Fruit fly (Drosophila melanogaster) whole organism, embryonic: ENCODE data around the gene woc.
A peak's percentile ranks its signal among the peaks of the same experiment; 100 is the strongest.

Experiments used
- Asciz ChIP-seq: fragments of 200-800 bp; sonication (Bioruptor generic); optimal IDR thresholded peaks from 2 replicates; lab custom pipeline; 2017; ENCODE audit warnings: missing biosample characterization, mild to moderate bottlenecking, missing genetic modification characterization, missing genetic modification reagents
- Awh ChIP-seq: fragments of 200-800 bp; sonication (Bioruptor generic); IDR thresholded peaks from 2 replicates; pipeline ENCODE4, ENCODE4 v1.3.6; 2022; ENCODE audit warnings: missing biosample characterization, missing genetic modification characterization
- CG10959 ChIP-seq: fragments of 200-800 bp; sonication (Bioruptor generic); IDR thresholded peaks from 2 replicates; pipeline ENCODE4 v1.3.6; 2022; ENCODE audit warnings: missing biosample characterization, missing genetic modification characterization
- CG11085 ChIP-seq: fragments of 200-800 bp; sonication (Bioruptor generic); IDR thresholded peaks from 2 replicates; pipeline ENCODE4 v1.3.6; 2022; ENCODE audit warnings: missing biosample characterization, missing genetic modification characterization
- CG1233 ChIP-seq: fragments of 200-800 bp; sonication (Bioruptor generic); optimal IDR thresholded peaks from 4 replicates; lab custom pipeline; 2018; ENCODE audit warnings: missing biosample characterization, mild to moderate bottlenecking, missing genetic modification characterization
- CG14667 ChIP-seq: fragments of 200-800 bp; sonication (Bioruptor generic); IDR thresholded peaks from 2 replicates; pipeline ENCODE4 v1.3.6; 2022; ENCODE audit warnings: missing biosample characterization, missing genetic modification characterization
- CG31365 ChIP-seq: fragments of 200-800 bp; sonication (Bioruptor generic); optimal IDR thresholded peaks from 2 replicates; lab custom pipeline; 2018; ENCODE audit warnings: missing biosample characterization, mild to moderate bottlenecking, missing genetic modification characterization
- CG32767 ChIP-seq: fragments of 200-800 bp; sonication (Bioruptor generic); IDR thresholded peaks from 2 replicates; pipeline ENCODE4 v1.3.6; 2022; ENCODE audit warnings: missing biosample characterization, missing genetic modification characterization
- CG34376 ChIP-seq: fragments of 200-800 bp; sonication (Bioruptor generic); optimal IDR thresholded peaks from 2 replicates; lab custom pipeline; 2018; ENCODE audit warnings: missing biosample characterization, mild to moderate bottlenecking, missing genetic modification characterization
- CG5180 ChIP-seq: fragments of 200-800 bp; sonication (Bioruptor generic); optimal IDR thresholded peaks from 3 replicates; lab custom pipeline; 2017; ENCODE audit warnings: missing biosample characterization, missing genetic modification characterization, mild to moderate bottlenecking, moderate library complexity, missing genetic modification reagents
- CG5953 ChIP-seq: fragments of 200-800 bp; sonication (Bioruptor generic); IDR thresholded peaks from 2 replicates; pipeline ENCODE4 v1.3.6; 2022; ENCODE audit warnings: missing biosample characterization, missing genetic modification characterization
- CG8359 ChIP-seq: fragments of 200-800 bp; sonication (Bioruptor generic); optimal IDR thresholded peaks from 2 replicates; lab custom pipeline; 2017; ENCODE audit warnings: missing biosample characterization, mild to moderate bottlenecking, missing genetic modification characterization, borderline replicate concordance
- CG9727 ChIP-seq: fragments of 200-800 bp; sonication (Bioruptor generic); optimal IDR thresholded peaks from 3 replicates; lab custom pipeline; 2017; ENCODE audit warnings: missing biosample characterization, mild to moderate bottlenecking, missing genetic modification characterization
- D19B ChIP-seq: fragments of 200-800 bp; sonication (Bioruptor generic); optimal IDR thresholded peaks from 2 replicates; lab custom pipeline; 2017; ENCODE audit warnings: missing biosample characterization, mild to moderate bottlenecking, missing genetic modification characterization
- Drgx ChIP-seq: fragments of 200-800 bp; sonication (Bioruptor generic); IDR thresholded peaks from 2 replicates; pipeline ENCODE4 v1.3.6; 2022; ENCODE audit warnings: missing biosample characterization, missing genetic modification characterization
- E2f2 ChIP-seq: fragments of 200-800 bp; sonication (Bioruptor generic); IDR thresholded peaks from 2 replicates; pipeline ENCODE4 v1.3.6; 2022; ENCODE audit warnings: missing biosample characterization, missing genetic modification characterization
- ERR ChIP-seq: fragments of 200-800 bp; sonication (Bioruptor generic); optimal IDR thresholded peaks from 2 replicates; lab custom pipeline; 2016; ENCODE audit warnings: missing biosample characterization, missing genetic modification characterization
- Hmr ChIP-seq: fragments of 200-800 bp; sonication (Bioruptor generic); optimal IDR thresholded peaks from 3 replicates; lab custom pipeline; 2017; ENCODE audit warnings: mild to moderate bottlenecking, missing biosample characterization, missing genetic modification reagents, missing genetic modification characterization
- Lhr ChIP-seq: fragments of 200-800 bp; sonication (Bioruptor generic); optimal IDR thresholded peaks from 3 replicates; lab custom pipeline; 2017; ENCODE audit warnings: mild to moderate bottlenecking, missing biosample characterization, missing genetic modification reagents, missing genetic modification characterization
- Ptx1 ChIP-seq: fragments of 200-800 bp; sonication (Bioruptor generic); IDR thresholded peaks from 2 replicates; pipeline ENCODE4 v1.3.6; 2022; ENCODE audit warnings: missing biosample characterization, missing genetic modification characterization
- Sox100B ChIP-seq: fragments of 200-800 bp; sonication (Bioruptor generic); optimal IDR thresholded peaks from 3 replicates; lab custom pipeline; 2018; ENCODE audit warnings: missing biosample characterization, mild to moderate bottlenecking, missing genetic modification characterization
- Ssrp ChIP-seq: fragments of 200-800 bp; sonication (Bioruptor generic); optimal IDR thresholded peaks from 2 replicates; lab custom pipeline; 2018; ENCODE audit warnings: missing biosample characterization, mild to moderate bottlenecking, missing genetic modification characterization, moderate library complexity
- Xbp1 ChIP-seq: fragments of 200-800 bp; sonication (Bioruptor generic); optimal IDR thresholded peaks from 3 replicates; lab custom pipeline; 2016; ENCODE audit warnings: missing biosample characterization, mild to moderate bottlenecking, missing genetic modification characterization
- YL-1 ChIP-seq: fragments of 200-800 bp; sonication (Bioruptor generic); optimal IDR thresholded peaks from 3 replicates; lab custom pipeline; 2017; ENCODE audit warnings: missing biosample characterization, mild to moderate bottlenecking, missing genetic modification characterization
- ac ChIP-seq: fragments of 200-800 bp; sonication (Bioruptor generic); optimal IDR thresholded peaks from 3 replicates; lab custom pipeline; 2017; ENCODE audit warnings: missing biosample characterization, mild to moderate bottlenecking, missing genetic modification characterization
- al ChIP-seq: fragments of 200-800 bp; sonication (Bioruptor generic); IDR thresholded peaks from 2 replicates; pipeline ENCODE4 v1.3.6; 2022; ENCODE audit warnings: missing biosample characterization, missing genetic modification characterization
- chn ChIP-seq: fragments of 200-800 bp; sonication (Bioruptor generic); optimal IDR thresholded peaks from 2 replicates; lab custom pipeline; 2016; ENCODE audit warnings: missing biosample characterization, missing genetic modification characterization
- crol ChIP-seq: fragments of 200-800 bp; sonication (Bioruptor generic); IDR thresholded peaks from 2 replicates; pipeline ENCODE4 v1.3.6; 2022; ENCODE audit warnings: missing biosample characterization, missing genetic modification characterization
- dpn ChIP-seq, 2 experiments: fragments of 200-800 bp; sonication (Bioruptor generic); optimal IDR thresholded peaks; 3 replicates each; lab custom pipeline; 2016; ENCODE audit warnings: missing biosample characterization in 2 of 2, missing genetic modification characterization in 2 of 2
- ems ChIP-seq: fragments of 200-800 bp; sonication (Bioruptor generic); optimal IDR thresholded peaks from 3 replicates; lab custom pipeline; 2016; ENCODE audit warnings: missing biosample characterization, missing genetic modification characterization
- exex ChIP-seq: fragments of 200-800 bp; sonication (Bioruptor generic); optimal IDR thresholded peaks from 4 replicates; lab custom pipeline; 2018; ENCODE audit warnings: missing biosample characterization, mild to moderate bottlenecking, missing genetic modification characterization, moderate library complexity
- fd102C ChIP-seq: fragments of 200-800 bp; sonication (Bioruptor generic); optimal IDR thresholded peaks from 2 replicates; lab custom pipeline; 2018; ENCODE audit warnings: missing biosample characterization, mild to moderate bottlenecking, missing genetic modification characterization, moderate library complexity
- fd96Cb ChIP-seq: fragments of 200-800 bp; sonication (Bioruptor generic); optimal IDR thresholded peaks from 2 replicates; lab custom pipeline; 2018; ENCODE audit warnings: missing biosample characterization, mild to moderate bottlenecking, missing genetic modification characterization, moderate library complexity
- hkb ChIP-seq, 2 experiments: fragments of 200-800 bp in 1 of 2; fragments of >200 bp in 1 of 2; sonication (Bioruptor generic) in 1 of 2; IDR thresholded peaks in 1 of 2; optimal IDR thresholded peaks in 1 of 2; 2 replicates each; pipeline versions ENCODE4 v1.3.6 to Lab custom; 2017 to 2022; ENCODE audit warnings: missing biosample characterization in 1 of 2, missing genetic modification characterization in 1 of 2
- jumu ChIP-seq: fragments of 200-800 bp; sonication (Bioruptor generic); optimal IDR thresholded peaks from 3 replicates; lab custom pipeline; 2016; ENCODE audit warnings: missing biosample characterization, missing genetic modification characterization
- knrl ChIP-seq: fragments of 200-800 bp; sonication (Bioruptor generic); IDR thresholded peaks from 3 replicates; pipeline ENCODE4 v1.3.6; 2022; ENCODE audit warnings: missing biosample characterization, missing genetic modification characterization; ENCODE audit not compliant: partially characterized antibody
- mirr ChIP-seq: fragments of 200-800 bp; sonication (Bioruptor generic); optimal IDR thresholded peaks from 3 replicates; lab custom pipeline; 2018; ENCODE audit warnings: missing biosample characterization, mild to moderate bottlenecking, missing genetic modification characterization
- onecut ChIP-seq: fragments of 200-800 bp; sonication (Bioruptor generic); IDR thresholded peaks from 2 replicates; pipeline ENCODE4 v1.3.6; 2022; ENCODE audit warnings: missing biosample characterization, missing genetic modification characterization
- peb ChIP-seq: fragments of 200-800 bp; sonication (Bioruptor generic); IDR thresholded peaks from 2 replicates; pipeline ENCODE4 v1.3.6; 2022; ENCODE audit warnings: missing biosample characterization, missing genetic modification characterization
- prd ChIP-seq, 3 experiments: fragments of >200 bp in 2 of 3; fragments of 200-800 bp in 1 of 3; sonication (Bioruptor generic) in 1 of 3; optimal IDR thresholded peaks in 2 of 3; IDR thresholded peaks in 1 of 3; 2 replicates in 2 of 3; 3 replicates in 1 of 3; pipeline versions ENCODE4 v1.3.6 to Lab custom; 2017 to 2022; ENCODE audit warnings: missing biosample characterization in 1 of 3, missing genetic modification characterization in 1 of 3
- schlank ChIP-seq: fragments of 200-800 bp; sonication (Bioruptor generic); optimal IDR thresholded peaks from 2 replicates; lab custom pipeline; 2018; ENCODE audit warnings: missing biosample characterization, mild to moderate bottlenecking, missing genetic modification characterization
- sd ChIP-seq: fragments of 200-800 bp; sonication (Bioruptor generic); optimal IDR thresholded peaks from 3 replicates; lab custom pipeline; 2018; ENCODE audit warnings: missing biosample characterization, mild to moderate bottlenecking, missing genetic modification characterization, moderate library complexity
- sisA ChIP-seq: fragments of 200-800 bp; sonication (Bioruptor generic); IDR thresholded peaks from 2 replicates; pipeline ENCODE4 v1.3.6; 2022; ENCODE audit warnings: missing biosample characterization, missing genetic modification characterization
- tup ChIP-seq: fragments of 200-800 bp; sonication (Bioruptor generic); optimal IDR thresholded peaks from 2 replicates; lab custom pipeline; 2016; ENCODE audit warnings: missing biosample characterization, mild to moderate bottlenecking, missing genetic modification characterization, moderate library complexity
- unpg ChIP-seq: fragments of 200-800 bp; sonication (Bioruptor generic); optimal IDR thresholded peaks from 3 replicates; lab custom pipeline; 2018; ENCODE audit warnings: missing biosample characterization, mild to moderate bottlenecking, missing genetic modification characterization, moderate library complexity
- zf30C ChIP-seq: fragments of 200-800 bp; sonication (Bioruptor generic); optimal IDR thresholded peaks from 3 replicates; lab custom pipeline; 2018; ENCODE audit warnings: missing biosample characterization, mild to moderate bottlenecking, missing genetic modification characterization

Gene woc

DNA sequence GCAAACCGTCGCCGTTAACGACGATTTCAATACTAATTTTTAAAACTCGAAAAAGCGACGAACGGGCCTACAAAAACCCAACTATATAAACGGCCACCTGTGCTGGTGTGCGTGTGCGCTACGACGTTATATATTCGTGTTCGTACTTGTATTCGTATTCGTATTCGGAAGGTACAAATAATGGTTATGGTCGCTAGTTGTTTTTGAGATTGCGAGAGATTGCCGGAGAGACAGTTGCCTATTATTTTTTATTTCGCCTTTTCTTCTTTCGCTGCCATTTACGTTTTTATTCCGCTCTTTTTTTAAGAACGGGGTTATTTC lies 17.9 kb upstream of the woc start (continued):
- no peak for TF ChIP-seq CG10959 (GFP tag; lab: Robert Waterston, UW)

DNA sequence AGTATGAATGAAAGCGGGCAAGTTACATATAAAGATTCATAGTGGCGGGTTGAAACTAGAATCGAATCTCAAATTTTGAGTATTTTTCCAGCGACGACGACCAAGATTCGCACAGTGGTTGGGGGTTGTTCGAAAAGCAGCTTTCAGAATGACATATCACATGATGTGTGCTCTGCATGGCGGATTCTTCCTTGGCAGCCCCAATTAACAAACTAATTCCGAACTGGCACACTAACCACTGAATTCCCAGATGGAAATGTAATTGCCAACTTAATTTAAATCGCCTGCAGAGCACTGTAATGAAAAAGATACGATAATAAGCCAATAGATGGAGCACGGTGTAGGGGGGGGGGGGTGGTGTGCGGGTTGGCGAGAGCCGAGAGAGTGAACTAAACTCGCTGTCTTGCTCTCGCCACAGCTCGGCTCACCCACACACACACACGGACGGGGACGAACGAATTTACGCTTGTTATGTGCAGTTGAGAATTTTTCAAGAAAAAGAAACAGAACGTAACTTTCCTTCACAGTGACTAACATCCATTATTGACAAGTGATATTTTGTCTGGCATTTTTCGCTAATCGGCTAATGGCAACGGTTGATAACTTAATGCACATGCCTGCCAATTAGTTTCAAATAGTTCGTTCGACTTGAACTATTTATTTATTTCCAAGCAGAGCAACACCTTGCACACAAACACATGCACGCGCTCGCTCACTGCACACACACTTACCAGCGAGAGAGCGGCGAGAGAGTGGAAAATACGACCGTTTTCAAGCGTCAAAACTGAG lies 17.4 kb upstream of the woc start:
- peak; percentile 97 for TF ChIP-seq Ptx1 (GFP tag; lab: Robert Waterston, UW)
- peak; percentile 93 for TF ChIP-seq onecut (GFP tag; lab: Robert Waterston, UW)
- peak; percentile 84 for TF ChIP-seq E2f2 (GFP tag; lab: Robert Waterston, UW)
- TF ChIP-seq D19B = peak; percentile 92
- peak; percentile 94 for TF ChIP-seq CG11085 (GFP tag; lab: Robert Waterston, UW)
- peak; percentile 90 for TF ChIP-seq sd (tag; lab: Kevin White, UChicago)
- peak; percentile 87 for TF ChIP-seq mirr (GFP tag; lab: Kevin White, UChicago)
- no peak for TF ChIP-seq prd (optimal IDR thresholded peaks at IDR 0.05; lab: Kevin White, UChicago)
- TF ChIP-seq prd (GFP tag; IDR thresholded peaks at IDR 0.05; lab: Robert Waterston, UW) = peak; percentile 97
- TF ChIP-seq sisA (GFP tag; lab: Robert Waterston, UW) = peak; percentile 97
- peak; percentile 86 for TF ChIP-seq exex (tag; lab: Kevin White, UChicago)
- peak; percentile 91 for TF ChIP-seq ERR (GFP tag; lab: Kevin White, UChicago)
- peak; percentile 92 for TF ChIP-seq ems
- TF ChIP-seq Lhr (GFP tag; lab: Kevin White, UChicago) = peak; percentile 66
- peak; percentile 87 for TF ChIP-seq CG31365
- peak; percentile 95 for TF ChIP-seq Xbp1
- peak; percentile 95 for TF ChIP-seq fd96Cb (tag; lab: Kevin White, UChicago)
- TF ChIP-seq CG34376 = peak; percentile 96
- TF ChIP-seq dpn (GFP tag; optimal IDR thresholded peaks at IDR 0.05; lab: Kevin White, UChicago) = peak; percentile 92 to 98
- peak; percentile 96 for TF ChIP-seq CG5953
- TF ChIP-seq CG32767 = peak; percentile 97
- TF ChIP-seq zf30C (GFP tag; lab: Kevin White, UChicago) = no peak
- peak; percentile 95 for TF ChIP-seq peb (GFP tag; lab: Robert Waterston, UW)
- peak; percentile 94 for TF ChIP-seq al
- peak; percentile 78 for TF ChIP-seq ac (GFP tag; lab: Kevin White, UChicago)
- peak; percentile 89 for TF ChIP-seq YL-1 (GFP tag; lab: Kevin White, UChicago)
- TF ChIP-seq CG1233 (GFP tag; lab: Kevin White, UChicago) = peak; percentile 92
- TF ChIP-seq fd102C = peak; percentile 31
- TF ChIP-seq jumu = peak; percentile 95
- TF ChIP-seq tup (GFP tag; lab: Kevin White, UChicago) = peak; percentile 80
- TF ChIP-seq unpg (GFP tag; lab: Kevin White, UChicago) = peak; percentile 96
- peak; percentile 99 for TF ChIP-seq crol
- TF ChIP-seq hkb (optimal IDR thresholded peaks at IDR 0.05; lab: Kevin White, UChicago) = no peak
- peak; percentile 98 for TF ChIP-seq hkb (GFP tag; IDR thresholded peaks at IDR 0.05; lab: Robert Waterston, UW)
- TF ChIP-seq CG8359 (GFP tag; lab: Kevin White, UChicago) = peak; percentile 73
- peak; percentile 96 for TF ChIP-seq schlank (tag; lab: Kevin White, UChicago)
- TF ChIP-seq Awh (GFP tag; lab: Robert Waterston, UW) = peak; percentile 96
- peak; percentile 92 for TF ChIP-seq Asciz
- TF ChIP-seq chn (GFP tag; lab: Kevin White, UChicago) = peak; percentile 97
- TF ChIP-seq Ssrp (tag; lab: Kevin White, UChicago) = peak; percentile 91
- TF ChIP-seq CG5180 (GFP tag; lab: Kevin White, UChicago) = peak; percentile 71
- TF ChIP-seq Hmr (GFP tag; lab: Kevin White, UChicago) = peak; percentile 98
- TF ChIP-seq Sox100B (GFP tag; lab: Kevin White, UChicago) = peak; percentile 84
- TF ChIP-seq CG9727 = peak; percentile 95
- peak; percentile 58; the same call in 2 of the 3 replicates for TF ChIP-seq knrl (GFP tag; lab: Robert Waterston, UW)
- TF ChIP-seq CG14667 (GFP tag; lab: Robert Waterston, UW) = peak; percentile 95
- peak; percentile 98 for TF ChIP-seq Drgx (GFP tag; lab: Robert Waterston, UW)
